Worm (Caenorhabditis elegans) whole organism, midembryonic: ENCODE data around the gene unc-83.

ENCODE experiments used
- T22C8.4 ChIP-seq: fragments of 200-800 bp; sonication (Bioruptor generic); IDR thresholded peaks from 2 replicates; pipeline ENCODE4 v1.3.6; 2022; ENCODE audit warnings: missing genetic modification characterization, missing compliant biosample characterization
- cog-1 ChIP-seq: sonication (generic microtip); optimal IDR thresholded peaks from 2 replicates; lab custom pipeline; 2016; ENCODE audit warnings: missing genetic modification characterization, missing compliant biosample characterization
- flt-1 ChIP-seq: fragments of 200-800 bp; sonication (Bioruptor generic); IDR thresholded peaks from 2 replicates; pipeline ENCODE4 v1.3.6; 2022; ENCODE audit warnings: missing genetic modification characterization, missing compliant biosample characterization
- klf-2 ChIP-seq: fragments of 200-800 bp; sonication (Bioruptor generic); conservative IDR thresholded peaks from 2 replicates; pipeline ENCODE4 v1.3.6; 2022; ENCODE audit warnings: missing genetic modification reagents, missing genetic modification characterization, missing compliant biosample characterization
- med-1 ChIP-seq: sonication (generic microtip); optimal IDR thresholded peaks from 2 replicates; lab custom pipeline; 2017; ENCODE audit warnings: missing genetic modification characterization, mild to moderate bottlenecking, missing compliant biosample characterization, antibody characterized with exemption, missing genetic modification reagents; ENCODE audit not compliant: insufficient read depth
- ztf-29 ChIP-seq: fragments of 200-800 bp; sonication (Bioruptor generic); IDR thresholded peaks from 2 replicates; pipeline ENCODE4 v1.3.6; 2022; ENCODE audit warnings: missing genetic modification reagents, missing genetic modification characterization, missing compliant biosample characterization

- TF ChIP-seq flt-1 (GFP tag; lab: Robert Waterston, UW) (no peak), cog-1 (tag; lab: Kevin White, UChicago) (no peak), klf-2 (GFP tag; lab: Robert Waterston, UW) (no peak), T22C8.4 (GFP tag; lab: Robert Waterston, UW) (no peak), ztf-29 (GFP tag; lab: Robert Waterston, UW) (no peak), med-1 (GFP tag; lab: Kevin White, UChicago) (no peak)
Observed at ce11 chrV:6464765-6465164, at the start of gene unc-83.
